Worm (Caenorhabditis elegans) whole organism, young adult: ENCODE data around the gene fmo-4.

Experiments used
- C17E4.6 ChIP-seq: fragments of 200-800 bp; sonication (Bioruptor generic); IDR thresholded peaks from 2 replicates; pipeline ENCODE4 v1.3.6; 2022; ENCODE audit warnings: missing genetic modification reagents, missing genetic modification characterization, missing compliant biosample characterization
- D2030.7 ChIP-seq: fragments of 200-800 bp; sonication (Bioruptor generic); IDR thresholded peaks from 2 replicates; pipeline ENCODE4 v1.3.6; 2022; ENCODE audit warnings: missing genetic modification reagents, missing genetic modification characterization, missing compliant biosample characterization
- F37B4.10 ChIP-seq: fragments of 200-800 bp; sonication (Bioruptor generic); IDR thresholded peaks from 2 replicates; pipeline ENCODE4 v1.3.6; 2022; ENCODE audit warnings: missing genetic modification characterization, missing compliant biosample characterization
- F52B5.7 ChIP-seq: sonication (generic microtip); optimal IDR thresholded peaks from 2 replicates; lab custom pipeline; 2016; ENCODE audit warnings: mild to moderate bottlenecking, missing genetic modification characterization, missing compliant biosample characterization
- K11D2.4 ChIP-seq: fragments of 200-800 bp; sonication (Bioruptor generic); IDR thresholded peaks from 2 replicates; pipeline ENCODE4 v1.3.6; 2022; ENCODE audit warnings: missing genetic modification reagents, missing genetic modification characterization, missing compliant biosample characterization
- T07F8.4 ChIP-seq: sonication (generic microtip); optimal IDR thresholded peaks from 2 replicates; lab custom pipeline; 2016; ENCODE audit warnings: mild to moderate bottlenecking, missing genetic modification characterization, moderate library complexity, missing compliant biosample characterization
- Y53G8AR.9 ChIP-seq: fragments of 200-800 bp; sonication (Bioruptor generic); conservative IDR thresholded peaks from 2 replicates; pipeline ENCODE4 v1.3.6; 2022; ENCODE audit warnings: missing genetic modification reagents, missing genetic modification characterization, missing compliant biosample characterization
- ama-1 ChIP-seq, 3 experiments: fragments of 150-350 bp in 1 of 3; sonication (generic microtip) in 2 of 3; optimal IDR thresholded peaks; 2 replicates each; lab custom pipeline; 2014 to 2018; ENCODE audit warnings: missing biosample characterization in 2 of 3, missing genetic modification characterization in 2 of 3, missing genetic modification reagents in 2 of 3
- aptf-3 ChIP-seq: fragments of 200-800 bp; sonication (Bioruptor generic); IDR thresholded peaks from 2 replicates; pipeline ENCODE4 v1.3.6; 2022; ENCODE audit warnings: missing genetic modification characterization, missing compliant biosample characterization
- cebp-1 ChIP-seq, 2 experiments: fragments of 200-800 bp in 1 of 2; sonication (Bioruptor generic) in 1 of 2; sonication (generic microtip) in 1 of 2; IDR thresholded peaks in 1 of 2; optimal IDR thresholded peaks in 1 of 2; 2 replicates each; pipeline versions ENCODE4 v1.3.6 to Lab custom; 2017 to 2022; ENCODE audit warnings: missing compliant biosample characterization in 2 of 2, missing genetic modification characterization in 2 of 2, mild to moderate bottlenecking in 1 of 2, missing genetic modification reagents in 1 of 2, moderate library complexity in 1 of 2
- ceh-27 ChIP-seq: fragments of 200-800 bp; sonication (Bioruptor generic); optimal IDR thresholded peaks from 2 replicates; lab custom pipeline; 2018; ENCODE audit warnings: mild to moderate bottlenecking, missing genetic modification characterization, moderate library complexity, missing compliant biosample characterization
- ceh-79 ChIP-seq: sonication (generic microtip); optimal IDR thresholded peaks from 2 replicates; lab custom pipeline; 2017; ENCODE audit warnings: mild to moderate bottlenecking, missing genetic modification characterization, missing compliant biosample characterization
- chd-7 ChIP-seq: sonication (generic microtip); optimal IDR thresholded peaks from 2 replicates; lab custom pipeline; 2016; ENCODE audit warnings: mild to moderate bottlenecking, missing genetic modification characterization, moderate library complexity, missing compliant biosample characterization
- die-1 ChIP-seq: sonication (generic microtip); optimal IDR thresholded peaks from 2 replicates; lab custom pipeline; 2016; ENCODE audit warnings: missing genotype, mild to moderate bottlenecking, missing genetic modification characterization, missing compliant biosample characterization
- dpff-1 ChIP-seq: sonication (generic microtip); optimal IDR thresholded peaks from 2 replicates; lab custom pipeline; 2017; ENCODE audit warnings: mild to moderate bottlenecking, missing genetic modification characterization, missing compliant biosample characterization
- dpl-1 ChIP-seq: fragments of 150-350 bp; optimal IDR thresholded peaks from 2 replicates; lab custom pipeline; 2014; ENCODE audit warnings: missing biosample characterization, missing genetic modification reagents, missing genetic modification characterization
- egl-18 ChIP-seq: fragments of 200-800 bp; sonication (Bioruptor generic); IDR thresholded peaks from 2 replicates; pipeline ENCODE4 v1.3.6; 2022; ENCODE audit warnings: missing genetic modification reagents, missing genetic modification characterization, missing compliant biosample characterization
- lin-35 ChIP-seq, 3 experiments: fragments of 150-350 bp in 2 of 3; sonication (generic microtip) in 1 of 3; optimal IDR thresholded peaks; 2 replicates each; lab custom pipeline; 2014 to 2018; ENCODE audit warnings: missing biosample characterization in 3 of 3, missing genetic modification characterization in 3 of 3, missing genetic modification reagents in 3 of 3
- lin-40 ChIP-seq: sonication (generic microtip); optimal IDR thresholded peaks from 2 replicates; lab custom pipeline; 2016; ENCODE audit warnings: missing genetic modification characterization, mild to moderate bottlenecking, missing compliant biosample characterization, missing genotype, missing genetic modification reagents
- lin-54 ChIP-seq: fragments of 200-800 bp; sonication (Bioruptor generic); optimal IDR thresholded peaks from 2 replicates; lab custom pipeline; 2018; ENCODE audit warnings: mild to moderate bottlenecking, missing genetic modification characterization, missing compliant biosample characterization
- lsl-1 ChIP-seq: fragments of 200-800 bp; sonication (Bioruptor generic); optimal IDR thresholded peaks from 2 replicates; lab custom pipeline; 2018; ENCODE audit warnings: mild to moderate bottlenecking, missing genetic modification characterization, moderate library complexity, missing compliant biosample characterization
- madf-10 ChIP-seq: sonication (generic microtip); optimal IDR thresholded peaks from 2 replicates; lab custom pipeline; 2016; ENCODE audit warnings: mild to moderate bottlenecking, missing genetic modification characterization, missing compliant biosample characterization
- madf-3 ChIP-seq: fragments of 200-800 bp; sonication (Bioruptor generic); IDR thresholded peaks from 2 replicates; pipeline ENCODE4 v1.3.6; 2022; ENCODE audit warnings: missing genetic modification reagents, missing genetic modification characterization, missing compliant biosample characterization
- madf-6 ChIP-seq: fragments of 200-800 bp; sonication (Bioruptor generic); IDR thresholded peaks from 2 replicates; pipeline ENCODE4 v1.3.6; 2022; ENCODE audit warnings: missing genetic modification reagents, missing genetic modification characterization, missing compliant biosample characterization
- nfyb-1 ChIP-seq: fragments of 200-800 bp; sonication (Bioruptor generic); IDR thresholded peaks from 2 replicates; pipeline ENCODE4 v1.3.6; 2022; ENCODE audit warnings: missing genetic modification reagents, missing genetic modification characterization, missing compliant biosample characterization
- nhr-80 ChIP-seq: sonication (generic microtip); optimal IDR thresholded peaks from 2 replicates; lab custom pipeline; 2016; ENCODE audit warnings: missing genetic modification characterization, missing compliant biosample characterization
- pha-4 ChIP-seq: fragments of 150-350 bp; sonication (generic microtip); optimal IDR thresholded peaks from 2 replicates; lab custom pipeline; 2014; ENCODE audit warnings: missing biosample characterization, missing genetic modification reagents, missing genetic modification characterization
- rec-8 ChIP-seq, 2 experiments: sonication (generic microtip); optimal IDR thresholded peaks; 2 replicates each; lab custom pipeline; 2016; ENCODE audit warnings: mild to moderate bottlenecking in 2 of 2, missing genetic modification characterization in 2 of 2, missing genetic modification reagents in 2 of 2, missing genotype in 2 of 2, missing biosample characterization in 1 of 2, missing compliant biosample characterization in 1 of 2, moderate library complexity in 1 of 2
- snpc-1.1 ChIP-seq: sonication (generic microtip); optimal IDR thresholded peaks from 2 replicates; lab custom pipeline; 2017; ENCODE audit warnings: missing genetic modification characterization, mild to moderate bottlenecking, missing compliant biosample characterization, antibody characterized with exemption, moderate library complexity, missing genotype, missing genetic modification reagents; ENCODE audit not compliant: insufficient read depth
- snpc-3.4 ChIP-seq: sonication (generic microtip); optimal IDR thresholded peaks from 2 replicates; lab custom pipeline; 2017; ENCODE audit warnings: missing genetic modification characterization, mild to moderate bottlenecking, missing compliant biosample characterization, antibody characterized with exemption, moderate library complexity, missing genotype, missing genetic modification reagents
- sptf-2 ChIP-seq: fragments of 200-800 bp; sonication (Bioruptor generic); optimal IDR thresholded peaks from 2 replicates; lab custom pipeline; 2018; ENCODE audit warnings: mild to moderate bottlenecking, missing genetic modification characterization, missing compliant biosample characterization
- tbx-9 ChIP-seq: sonication (generic microtip); optimal IDR thresholded peaks from 2 replicates; lab custom pipeline; 2016; ENCODE audit warnings: borderline replicate concordance, missing genetic modification characterization, inconsistent platforms, missing compliant biosample characterization
- unc-62 ChIP-seq: fragments of 150-350 bp; optimal IDR thresholded peaks from 2 replicates; lab custom pipeline; 2014; ENCODE audit warnings: missing biosample characterization, missing genetic modification reagents, missing genetic modification characterization
- ztf-22 ChIP-seq: fragments of 200-800 bp; sonication (Bioruptor generic); optimal IDR thresholded peaks from 2 replicates; lab custom pipeline; 2018; ENCODE audit warnings: mild to moderate bottlenecking, missing genetic modification characterization, moderate library complexity, missing compliant biosample characterization
- ztf-28 ChIP-seq: fragments of 200-800 bp; sonication (Bioruptor generic); IDR thresholded peaks from 2 replicates; pipeline ENCODE4 v1.3.6; 2022; ENCODE audit warnings: missing genetic modification reagents, missing genetic modification characterization, missing compliant biosample characterization

Gene fmo-4

DNA sequence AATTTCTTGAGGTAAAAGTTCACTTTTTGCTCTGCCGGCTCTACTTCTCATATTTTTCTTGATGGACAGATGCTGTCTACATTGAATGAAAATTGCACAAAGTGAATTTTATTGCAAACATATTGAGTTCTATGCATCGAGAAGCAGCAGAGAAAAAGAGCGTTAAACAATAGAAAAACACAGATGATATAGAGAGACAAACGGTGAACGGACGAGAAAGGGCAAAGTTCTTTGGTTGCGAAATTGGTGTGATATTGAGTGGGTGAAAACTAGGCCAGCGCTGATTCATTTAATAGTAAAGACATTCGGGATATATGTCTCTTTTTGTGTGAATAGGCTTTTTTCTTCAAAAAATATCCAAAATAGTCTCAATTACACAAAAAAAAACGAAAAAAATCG is 47.9 kb upstream of the fmo-4 start:
- TF ChIP-seq dpl-1 (no peak), lin-54 (GFP tag; lab: Kevin White, UChicago) (no peak), rec-8 (tag; optimal IDR thresholded peaks at IDR 0.05; lab: Kevin White, UChicago) (no peak), D2030.7 (GFP tag; lab: Robert Waterston, UW) (no peak), cebp-1 (GFP tag; IDR thresholded peaks at IDR 0.05; lab: Robert Waterston, UW) (peak; percentile 67), cebp-1 (tag; optimal IDR thresholded peaks at IDR 0.05; lab: Kevin White, UChicago) (peak; percentile 76), madf-3 (0 out of 2 replicates have a peak, but pooled peaks have one; percentile 71), pha-4 (tag; lab: Kevin White, UChicago) (no peak), nfyb-1 (0 out of 2 replicates have a peak, but pooled peaks have one; percentile 23), ztf-28 (GFP tag; lab: Robert Waterston, UW) (no peak), lsl-1 (no peak), chd-7 (no peak), sptf-2 (GFP tag; lab: Kevin White, UChicago) (no peak), snpc-3.4 (tag; lab: Kevin White, UChicago) (no peak), madf-10 (tag; lab: Kevin White, UChicago) (no peak), snpc-1.1 (tag; lab: Kevin White, UChicago) (peak; percentile 14), egl-18 (no peak), K11D2.4 (GFP tag; lab: Robert Waterston, UW) (0 out of 2 replicates have a peak, but pooled peaks have one; percentile 29), tbx-9 (tag; lab: Kevin White, UChicago) (no peak), nhr-80 (tag; lab: Kevin White, UChicago) (peak; percentile 8), C17E4.6 (GFP tag; lab: Robert Waterston, UW) (no peak), lin-40 (tag; lab: Kevin White, UChicago) (no peak), Y53G8AR.9 (0 out of 2 replicates have a peak, but pooled peaks have one; percentile 20)

DNA sequence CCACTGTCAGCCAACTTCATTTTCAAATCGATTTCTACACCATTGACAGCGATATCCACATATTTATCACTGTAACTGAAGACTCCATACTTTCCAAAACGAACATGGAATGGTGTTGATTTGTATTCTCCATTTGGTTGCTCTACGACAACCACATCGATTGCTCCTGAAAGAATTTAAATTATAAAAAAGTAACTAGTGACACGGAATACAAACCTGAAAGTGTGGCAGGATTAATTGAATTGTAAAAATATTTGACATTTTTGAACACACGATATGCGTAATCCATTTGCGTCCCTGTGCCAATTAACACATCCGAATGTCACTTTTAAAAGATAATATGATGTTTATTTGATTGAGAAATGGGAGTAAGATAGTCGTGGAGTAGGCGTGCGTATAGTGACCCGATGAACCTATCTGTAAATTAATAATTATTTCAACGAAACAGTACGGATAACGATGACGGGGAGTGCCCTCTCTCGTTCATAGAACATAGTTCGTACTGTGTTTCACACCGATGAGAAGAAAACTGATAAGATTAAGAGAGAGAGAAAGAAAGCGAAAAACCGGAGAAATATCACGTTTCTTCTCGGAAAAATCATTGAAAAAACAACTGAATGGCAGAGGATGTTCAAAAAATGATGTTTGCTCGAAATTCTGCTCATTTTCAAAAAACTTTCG is 47.4 kb upstream of the fmo-4 start, which contains the start of gene lpin-1:
Gene lpin-1, minus strand, starts transcription at position 417 of the 681 bp plus-strand sequence.
- no peak; the same call in 1 of the 2 replicates for TF ChIP-seq madf-6
- no peak for TF ChIP-seq ama-1 (optimal IDR thresholded peaks at IDR 0.05; lab: Kevin White, UChicago)
- TF ChIP-seq ama-1 (GFP tag; optimal IDR thresholded peaks at IDR 0.05; lab: Kevin White, UChicago): peak in 1 of 2 experiments; percentile 19
- no peak for TF ChIP-seq unc-62
- no peak for TF ChIP-seq dpff-1 (tag; lab: Kevin White, UChicago)
- TF ChIP-seq die-1 (tag; lab: Kevin White, UChicago): no peak
- no peak for TF ChIP-seq T07F8.4 (tag; lab: Kevin White, UChicago)
- TF ChIP-seq ceh-27 (GFP tag; lab: Kevin White, UChicago): no peak
- no peak for TF ChIP-seq aptf-3
- TF ChIP-seq D2030.7 (GFP tag; lab: Robert Waterston, UW): no peak
- TF ChIP-seq C17E4.6 (GFP tag; lab: Robert Waterston, UW): 0 out of 2 replicates have a peak, but pooled peaks have one; percentile 12
- no peak for TF ChIP-seq madf-3
- no peak for TF ChIP-seq ztf-22 (GFP tag; lab: Kevin White, UChicago)
- TF ChIP-seq nhr-80 (tag; lab: Kevin White, UChicago): peak; percentile 70
- no peak for TF ChIP-seq F52B5.7 (tag; lab: Kevin White, UChicago)
- 0 out of 2 replicates have a peak, but pooled peaks have one; percentile 12 for TF ChIP-seq Y53G8AR.9
- 0 out of 2 replicates have a peak, but pooled peaks have one; percentile 7 for TF ChIP-seq nfyb-1
- no peak for TF ChIP-seq F37B4.10
- no peak for TF ChIP-seq tbx-9 (tag; lab: Kevin White, UChicago)
- TF ChIP-seq lin-35 (GFP tag; optimal IDR thresholded peaks at IDR 0.05; lab: Kevin White, UChicago): peak in 1 of 3 experiments; percentile 46
- TF ChIP-seq ceh-79: peak; percentile 29
